Worm (Caenorhabditis elegans) whole organism, L2 larva: ENCODE results near the gene Y66C5A.2.
A peak's percentile ranks its signal among the peaks of the same experiment; 100 is the strongest.

ENCODE experiments used
- R02D3.7 ChIP-seq: fragments of 150-350 bp; optimal IDR thresholded peaks from 2 replicates; lab custom pipeline; 2014; ENCODE audit warnings: missing biosample characterization, missing genetic modification characterization
- ZK546.5 ChIP-seq: sonication (generic microtip); optimal IDR thresholded peaks from 2 replicates; lab custom pipeline; 2017; ENCODE audit warnings: missing biosample characterization, missing genetic modification characterization
- blmp-1 ChIP-seq: sonication (generic microtip); optimal IDR thresholded peaks from 2 replicates; lab custom pipeline; 2017; ENCODE audit warnings: missing genetic modification characterization, mild to moderate bottlenecking, missing compliant biosample characterization, antibody characterized with exemption, moderate library complexity; ENCODE audit not compliant: insufficient read depth
- lin-13 ChIP-seq: fragments of 150-350 bp; optimal IDR thresholded peaks from 2 replicates; lab custom pipeline; 2014; ENCODE audit warnings: missing biosample characterization, missing genetic modification reagents, missing genetic modification characterization
- nhr-11 ChIP-seq: fragments of 150-350 bp; optimal IDR thresholded peaks from 2 replicates; lab custom pipeline; 2014; ENCODE audit warnings: missing biosample characterization, missing genetic modification characterization
- nhr-12 ChIP-seq: fragments of 150-350 bp; optimal IDR thresholded peaks from 2 replicates; lab custom pipeline; 2014; ENCODE audit warnings: missing biosample characterization, missing genetic modification characterization
- nhr-237 ChIP-seq: fragments of 150-350 bp; optimal IDR thresholded peaks from 2 replicates; lab custom pipeline; 2014; ENCODE audit warnings: missing biosample characterization, missing genetic modification characterization
- nhr-25 ChIP-seq: fragments of 150-350 bp; sonication (generic microtip); optimal IDR thresholded peaks from 3 replicates; lab custom pipeline; 2014; ENCODE audit warnings: missing biosample characterization, missing genetic modification characterization
- nhr-6 ChIP-seq: fragments of 150-350 bp; optimal IDR thresholded peaks from 2 replicates; lab custom pipeline; 2014; ENCODE audit warnings: missing biosample characterization, missing genetic modification characterization
- sem-4 ChIP-seq: fragments of 150-350 bp; optimal IDR thresholded peaks from 2 replicates; lab custom pipeline; 2014; ENCODE audit warnings: missing biosample characterization, missing genetic modification reagents, missing genetic modification characterization
- unc-55 ChIP-seq: fragments of 150-350 bp; sonication (generic microtip); optimal IDR thresholded peaks from 3 replicates; lab custom pipeline; 2014; ENCODE audit warnings: missing biosample characterization, missing genetic modification reagents, missing genetic modification characterization
- zag-1 ChIP-seq: fragments of 150-350 bp; optimal IDR thresholded peaks from 2 replicates; lab custom pipeline; 2014; ENCODE audit warnings: missing biosample characterization, missing genetic modification characterization
- ztf-11 ChIP-seq: sonication (generic microtip); optimal IDR thresholded peaks from 2 replicates; lab custom pipeline; 2017; ENCODE audit warnings: missing biosample characterization, missing genetic modification characterization

ce11 chrX:14502116-14502587, 41.6 kb downstream of the Y66C5A.2 start:
- TF ChIP-seq unc-55 (GFP tag; lab: Kevin White, UChicago): no peak
- TF ChIP-seq R02D3.7 (tag; lab: Kevin White, UChicago): no peak
- TF ChIP-seq nhr-25 (tag; lab: Kevin White, UChicago): peak; percentile 84
- TF ChIP-seq nhr-11: no peak
- TF ChIP-seq lin-13: peak; percentile 56
- no peak for TF ChIP-seq ztf-11 (tag; lab: Kevin White, UChicago)
- no peak for TF ChIP-seq zag-1
- TF ChIP-seq sem-4 (tag; lab: Kevin White, UChicago): no peak
- TF ChIP-seq nhr-237 (tag; lab: Kevin White, UChicago): no peak
- peak; percentile 68 for TF ChIP-seq blmp-1 (tag; lab: Kevin White, UChicago)
- TF ChIP-seq nhr-6 (tag; lab: Kevin White, UChicago): no peak
- TF ChIP-seq ZK546.5 (tag; lab: Kevin White, UChicago): no peak
- TF ChIP-seq nhr-12: no peak
